6 fruit fly cellular contexts compared by ENCODE assay signal in the genomic region with DNA sequence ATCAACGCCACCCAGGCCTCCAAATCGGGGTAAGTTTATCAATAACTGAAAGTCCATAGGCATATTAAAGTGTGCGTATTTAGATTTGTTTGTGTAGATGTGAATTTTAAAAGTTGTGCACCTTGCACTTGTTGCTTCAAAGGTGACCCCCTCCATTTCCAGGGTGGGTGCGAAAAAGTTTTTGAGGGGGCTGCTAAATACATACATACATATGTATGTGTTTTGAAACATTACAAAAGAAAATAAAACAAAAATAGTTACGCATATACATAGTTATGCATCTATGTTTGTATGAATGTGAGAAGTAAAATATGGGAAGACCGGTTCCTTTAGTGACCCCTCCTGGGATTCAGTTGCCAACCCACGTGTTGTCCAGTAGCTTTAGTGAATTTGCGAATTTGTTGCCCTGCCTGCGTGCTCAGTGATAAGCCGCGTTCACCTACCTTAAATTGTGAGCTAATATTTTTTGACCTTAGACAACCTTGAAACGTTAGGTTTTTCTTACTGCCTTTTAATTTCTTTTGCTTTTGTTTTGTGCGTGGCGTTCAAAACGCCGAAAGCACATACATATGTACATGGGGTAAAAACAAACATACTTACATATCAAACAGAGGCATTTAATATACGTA.
TF ChIP-seq lines count a peak whose summit lies in the region.

No protein-coding gene starts in this region.

- TF ChIP-seq CTCF in whole organism, embryonic (GFP tag; optimal IDR thresholded peaks at IDR 0.05; lab: Kevin White, UChicago), result no peak

TF ChIP-seq in whole organism, 6 proteins besides CTCF, POLR2A, EP300 and RAD21:
- TF ChIP-seq psq (optimal IDR thresholded peaks at IDR 0.05; lab: Kevin White, UChicago), result no peak
- peak; percentile 58 for TF ChIP-seq pan (optimal IDR thresholded peaks at IDR 0.05; lab: Kevin White, UChicago)

TF ChIP-seq in whole organism, adult, 20 proteins besides CTCF, POLR2A, EP300 and RAD21:
- no peak for TF ChIP-seq CG12768 (GFP tag; optimal IDR thresholded peaks at IDR 0.05; lab: Kevin White, UChicago)
- TF ChIP-seq CG33017 (tag; optimal IDR thresholded peaks at IDR 0.05; lab: Kevin White, UChicago), result peak; percentile 8
- TF ChIP-seq CG11617 (GFP tag; optimal IDR thresholded peaks at IDR 0.05; lab: Kevin White, UChicago), result no peak
- no peak for TF ChIP-seq Crg-1 (GFP tag; optimal IDR thresholded peaks at IDR 0.05; lab: Kevin White, UChicago)
- peak; percentile 77 for TF ChIP-seq Mnt (GFP tag; optimal IDR thresholded peaks at IDR 0.05; lab: Kevin White, UChicago)

TF ChIP-seq in whole organism, embryonic, 481 proteins besides CTCF, POLR2A, EP300 and RAD21 (continues in another document):
- TF ChIP-seq CG13775 (GFP tag; optimal IDR thresholded peaks at IDR 0.05; lab: Kevin White, UChicago), result no peak
- no peak for TF ChIP-seq org-1 (GFP tag; optimal IDR thresholded peaks at IDR 0.05; lab: Kevin White, UChicago)
- TF ChIP-seq CG4854 (GFP tag; optimal IDR thresholded peaks at IDR 0.05; lab: Kevin White, UChicago), result no peak
- no peak; the same call in 1 of the 2 replicates for TF ChIP-seq CG32532 (GFP tag; IDR thresholded peaks at IDR 0.05; lab: Robert Waterston, UW)
- TF ChIP-seq cwo (GFP tag; optimal IDR thresholded peaks at IDR 0.05; lab: Kevin White, UChicago), result no peak
- no peak for TF ChIP-seq unpg (GFP tag; optimal IDR thresholded peaks at IDR 0.05; lab: Kevin White, UChicago)
- TF ChIP-seq cg (GFP tag; optimal IDR thresholded peaks at IDR 0.05; lab: Kevin White, UChicago), result no peak
- no peak for TF ChIP-seq Doc2 (GFP tag; IDR thresholded peaks at IDR 0.05; lab: Robert Waterston, UW)
- TF ChIP-seq mirr (GFP tag; optimal IDR thresholded peaks at IDR 0.05; lab: Kevin White, UChicago), result no peak
- no peak for TF ChIP-seq Eip74EF (GFP tag; optimal IDR thresholded peaks at IDR 0.05; lab: Kevin White, UChicago)
- TF ChIP-seq CG11093 (GFP tag; IDR thresholded peaks at IDR 0.05; lab: Robert Waterston, UW), result no peak
- TF ChIP-seq chm (GFP tag; IDR thresholded peaks at IDR 0.05; lab: Robert Waterston, UW), result no peak; the same call in 1 of the 2 replicates
- no peak for TF ChIP-seq CG30403 (GFP tag; optimal IDR thresholded peaks at IDR 0.05; lab: Kevin White, UChicago)
- TF ChIP-seq tx (GFP tag; optimal IDR thresholded peaks at IDR 0.05; lab: Kevin White, UChicago), result no peak
- TF ChIP-seq Fer1 (GFP tag; optimal IDR thresholded peaks at IDR 0.05; lab: Kevin White, UChicago), result no peak
- peak; percentile 17 for TF ChIP-seq MTF-1 (GFP tag; optimal IDR thresholded peaks at IDR 0.05; lab: Kevin White, UChicago; ENCODE audit: borderline replicate concordance)
- peak; percentile 31; the same call in 1 of the 2 replicates for TF ChIP-seq CG6689 (GFP tag; IDR thresholded peaks at IDR 0.05; lab: Robert Waterston, UW)
- TF ChIP-seq lbe (GFP tag; optimal IDR thresholded peaks at IDR 0.05; lab: Kevin White, UChicago), result peak; percentile 14
- TF ChIP-seq odd (GFP tag; optimal IDR thresholded peaks at IDR 0.05; lab: Kevin White, UChicago), result no peak

TF ChIP-seq in whole organism, prepupa, 60 proteins besides CTCF, POLR2A, EP300 and RAD21 (continues in another document):
- TF ChIP-seq CG9139 (GFP tag; optimal IDR thresholded peaks at IDR 0.05; lab: Kevin White, UChicago) (no peak), CG3919 (GFP tag; optimal IDR thresholded peaks at IDR 0.05; lab: Kevin White, UChicago) (no peak), Sox102F (GFP tag; optimal IDR thresholded peaks at IDR 0.05; lab: Kevin White, UChicago) (no peak), fkh (GFP tag; optimal IDR thresholded peaks at IDR 0.05; lab: Kevin White, UChicago) (no peak), CG3032 (tag; optimal IDR thresholded peaks at IDR 0.05; lab: Kevin White, UChicago) (no peak), cyc (GFP tag; optimal IDR thresholded peaks at IDR 0.05; lab: Kevin White, UChicago) (no peak), CG8632 (GFP tag; optimal IDR thresholded peaks at IDR 0.05; lab: Kevin White, UChicago) (no peak), eg (GFP tag; IDR thresholded peaks at IDR 0.05; lab: Robert Waterston, UW) (peak; percentile 64), fd85E (GFP tag; optimal IDR thresholded peaks at IDR 0.05; lab: Kevin White, UChicago) (no peak), spab (GFP tag; optimal IDR thresholded peaks at IDR 0.05; lab: Kevin White, UChicago) (no peak), Hr4 (GFP tag; optimal IDR thresholded peaks at IDR 0.05; lab: Kevin White, UChicago) (peak; percentile 10), Met (GFP tag; optimal IDR thresholded peaks at IDR 0.05; lab: Kevin White, UChicago) (no peak), CG6854 (GFP tag; optimal IDR thresholded peaks at IDR 0.05; lab: Kevin White, UChicago) (no peak), fd59A (GFP tag; optimal IDR thresholded peaks at IDR 0.05; lab: Kevin White, UChicago) (no peak), CG8319 (GFP tag; optimal IDR thresholded peaks at IDR 0.05; lab: Kevin White, UChicago) (peak; percentile 40), CG11762 (GFP tag; optimal IDR thresholded peaks at IDR 0.05; lab: Kevin White, UChicago; ENCODE audit: insufficient read depth) (no peak), Sox14 (GFP tag; optimal IDR thresholded peaks at IDR 0.05; lab: Kevin White, UChicago) (peak; percentile 13), CG15336 (GFP tag; IDR thresholded peaks at IDR 0.05; lab: Robert Waterston, UW) (peak; percentile 41), ss (GFP tag; optimal IDR thresholded peaks at IDR 0.05; lab: Kevin White, UChicago) (no peak), CG11294 (GFP tag; IDR thresholded peaks at IDR 0.05; lab: Robert Waterston, UW) (peak; percentile 40; the same call in 1 of the 2 replicates)

TF ChIP-seq in whole organism, pupa, 21 proteins besides CTCF, POLR2A, EP300 and RAD21:
- TF ChIP-seq CG9948 (tag; optimal IDR thresholded peaks at IDR 0.05; lab: Kevin White, UChicago), result no peak
- peak; percentile 19 for TF ChIP-seq EcR (GFP tag; optimal IDR thresholded peaks at IDR 0.05; lab: Kevin White, UChicago)
- peak; percentile 47; the same call in 1 of the 3 replicates for TF ChIP-seq CG4496 (GFP tag; IDR thresholded peaks at IDR 0.05; lab: Robert Waterston, UW)
- no peak for TF ChIP-seq CG17806 (tag; optimal IDR thresholded peaks at IDR 0.05; lab: Kevin White, UChicago)
- no peak for TF ChIP-seq CG10348 (GFP tag; IDR thresholded peaks at IDR 0.05; lab: Robert Waterston, UW)
- TF ChIP-seq Pif1B (GFP tag; optimal IDR thresholded peaks at IDR 0.05; lab: Kevin White, UChicago), result no peak
- TF ChIP-seq CG8301 (tag; optimal IDR thresholded peaks at IDR 0.05; lab: Kevin White, UChicago), result no peak
- TF ChIP-seq Pif1A (GFP tag; optimal IDR thresholded peaks at IDR 0.05; lab: Kevin White, UChicago), result peak; percentile 9
- TF ChIP-seq CG32121 (GFP tag; IDR thresholded peaks at IDR 0.05; lab: Robert Waterston, UW), result peak; percentile 56; the same call in 1 of the 2 replicates
- TF ChIP-seq rn (GFP tag; IDR thresholded peaks at IDR 0.05; lab: Robert Waterston, UW), result no peak
- TF ChIP-seq Ets98B (GFP tag; IDR thresholded peaks at IDR 0.05; lab: Robert Waterston, UW), result peak; percentile 51
- TF ChIP-seq CG14655 (GFP tag; optimal IDR thresholded peaks at IDR 0.05; lab: Kevin White, UChicago), result no peak
- peak; percentile 58; the same call in 2 of the 3 replicates for TF ChIP-seq fd96Ca (GFP tag; IDR thresholded peaks at IDR 0.05; lab: Robert Waterston, UW)
- no peak; the same call in 1 of the 2 replicates for TF ChIP-seq CG12605 (GFP tag; IDR thresholded peaks at IDR 0.05; lab: Robert Waterston, UW)
- TF ChIP-seq gl (tag; optimal IDR thresholded peaks at IDR 0.05; lab: Kevin White, UChicago), result no peak
- TF ChIP-seq CG34367 (tag; optimal IDR thresholded peaks at IDR 0.05; lab: Kevin White, UChicago), result no peak
- TF ChIP-seq D1 (tag; optimal IDR thresholded peaks at IDR 0.05; lab: Kevin White, UChicago), result no peak
- TF ChIP-seq Snoo (tag; optimal IDR thresholded peaks at IDR 0.05; lab: Kevin White, UChicago), result no peak
- TF ChIP-seq CG15710 (tag; optimal IDR thresholded peaks at IDR 0.05; lab: Kevin White, UChicago), result no peak
- TF ChIP-seq CG8159 (tag; optimal IDR thresholded peaks at IDR 0.05; lab: Kevin White, UChicago), result no peak
- TF ChIP-seq CG13204 (GFP tag; optimal IDR thresholded peaks at IDR 0.05; lab: Kevin White, UChicago), result no peak
TF ChIP-seq in whole organism, pupa: peak in this region for 6.

TF ChIP-seq in whole organism, wandering third instar larva, 38 proteins besides CTCF, POLR2A, EP300 and RAD21 (continues in another document):
- no peak for TF ChIP-seq Mio (GFP tag; optimal IDR thresholded peaks at IDR 0.05; lab: Kevin White, UChicago)
- peak; percentile 24 for TF ChIP-seq Rel (GFP tag; optimal IDR thresholded peaks at IDR 0.05; lab: Kevin White, UChicago)
- TF ChIP-seq Rel (tag; optimal IDR thresholded peaks at IDR 0.05; lab: Kevin White, UChicago), result no peak
- peak; percentile 29 for TF ChIP-seq Hnf4 (GFP tag; optimal IDR thresholded peaks at IDR 0.05; lab: Kevin White, UChicago)
- no peak for TF ChIP-seq HLH106 (tag; optimal IDR thresholded peaks at IDR 0.05; lab: Kevin White, UChicago)
- peak; percentile 54 for TF ChIP-seq ey (GFP tag; optimal IDR thresholded peaks at IDR 0.05; lab: Kevin White, UChicago)
- TF ChIP-seq Sp1 (GFP tag; optimal IDR thresholded peaks at IDR 0.05; lab: Kevin White, UChicago), result no peak
- no peak for TF ChIP-seq brk (GFP tag; optimal IDR thresholded peaks at IDR 0.05; lab: Kevin White, UChicago)
- TF ChIP-seq woc (GFP tag; optimal IDR thresholded peaks at IDR 0.05; lab: Kevin White, UChicago), result no peak
- TF ChIP-seq Abd-B (GFP tag; optimal IDR thresholded peaks at IDR 0.05; lab: Kevin White, UChicago), result no peak
- TF ChIP-seq sv (GFP tag; optimal IDR thresholded peaks at IDR 0.05; lab: Kevin White, UChicago), result no peak
- no peak for TF ChIP-seq pan (optimal IDR thresholded peaks at IDR 0.05; lab: Kevin White, UChicago)
- TF ChIP-seq foxo (GFP tag; optimal IDR thresholded peaks at IDR 0.05; lab: Kevin White, UChicago), result peak; percentile 8 to 48
- no peak for TF ChIP-seq br (GFP tag; optimal IDR thresholded peaks at IDR 0.05; lab: Kevin White, UChicago)
- no peak for TF ChIP-seq OdsH (GFP tag; optimal IDR thresholded peaks at IDR 0.05; lab: Kevin White, UChicago)
- no peak for TF ChIP-seq tai (GFP tag; optimal IDR thresholded peaks at IDR 0.05; lab: Kevin White, UChicago)
- TF ChIP-seq h (GFP tag; optimal IDR thresholded peaks at IDR 0.05; lab: Kevin White, UChicago), result peak; percentile 67
- TF ChIP-seq Myc (optimal IDR thresholded peaks at IDR 0.05; lab: Kevin White, UChicago), result no peak
- no peak for TF ChIP-seq dsf (GFP tag; optimal IDR thresholded peaks at IDR 0.05; lab: Kevin White, UChicago; ENCODE audit: borderline replicate concordance)
- peak; percentile 28 for TF ChIP-seq rgr (GFP tag; optimal IDR thresholded peaks at IDR 0.05; lab: Kevin White, UChicago)
- no peak for TF ChIP-seq Dif (GFP tag; optimal IDR thresholded peaks at IDR 0.05; lab: Kevin White, UChicago; ENCODE audit: partially characterized antibody)
- TF ChIP-seq CG9705 (GFP tag; optimal IDR thresholded peaks at IDR 0.05; lab: Kevin White, UChicago), result no peak
- TF ChIP-seq Dfd (GFP tag; optimal IDR thresholded peaks at IDR 0.05; lab: Kevin White, UChicago), result no peak
- TF ChIP-seq N (GFP tag; optimal IDR thresholded peaks at IDR 0.05; lab: Kevin White, UChicago), result no peak
- TF ChIP-seq CG32264 (GFP tag; optimal IDR thresholded peaks at IDR 0.05; lab: Kevin White, UChicago), result peak; percentile 31
